Worm (Caenorhabditis elegans) whole organism, L4 larva: ENCODE results near the gene F40A3.3.
A peak's percentile ranks its signal among the peaks of the same experiment; 100 is the strongest.

Source experiments
- Y5F2A.4 ChIP-seq: fragments of 200-800 bp; sonication (Bioruptor generic); optimal IDR thresholded peaks from 2 replicates; lab custom pipeline; 2018; ENCODE audit warnings: mild to moderate bottlenecking, missing genetic modification characterization, missing compliant biosample characterization
- ZK546.5 ChIP-seq, 2 experiments: sonication (generic microtip); optimal IDR thresholded peaks; 2 replicates each; lab custom pipeline; 2017; ENCODE audit warnings: missing biosample characterization in 2 of 2, missing genetic modification characterization in 2 of 2
- ama-1 ChIP-seq: fragments of 150-350 bp; optimal IDR thresholded peaks from 2 replicates; lab custom pipeline; 2014; ENCODE audit warnings: inconsistent platforms, mixed read lengths
- daf-12 ChIP-seq: fragments of 150-350 bp; optimal IDR thresholded peaks from 2 replicates; lab custom pipeline; 2014; ENCODE audit warnings: missing biosample characterization, missing genetic modification reagents, missing genetic modification characterization
- egl-27 ChIP-seq: sonication (generic microtip); optimal IDR thresholded peaks from 3 replicates; lab custom pipeline; 2017; ENCODE audit warnings: missing biosample characterization, missing genetic modification reagents, missing genetic modification characterization
- jun-1 ChIP-seq: fragments of 150-350 bp; optimal IDR thresholded peaks from 2 replicates; lab custom pipeline; 2014; ENCODE audit warnings: missing biosample characterization, missing genetic modification reagents, missing genetic modification characterization
- lin-39 ChIP-seq: fragments of 150-350 bp; optimal IDR thresholded peaks from 2 replicates; lab custom pipeline; 2014; ENCODE audit warnings: missing biosample characterization, missing genetic modification reagents, missing genetic modification characterization
- nhr-77 ChIP-seq: fragments of 150-350 bp; optimal IDR thresholded peaks from 2 replicates; lab custom pipeline; 2014; ENCODE audit warnings: missing biosample characterization, missing genetic modification characterization
- skn-1 ChIP-seq: fragments of 150-350 bp; optimal IDR thresholded peaks from 2 replicates; lab custom pipeline; 2014; ENCODE audit warnings: missing biosample characterization, missing genetic modification characterization
- unc-62 ChIP-seq, 3 experiments: fragments of 150-350 bp in 1 of 3; sonication (generic microtip); optimal IDR thresholded peaks in 2 of 3; peaks in 1 of 3; 1 replicate in 1 of 3; 2 replicates in 2 of 3; lab custom pipeline; 2014 to 2017; ENCODE audit warnings: missing biosample characterization in 3 of 3, missing genetic modification characterization in 3 of 3, missing genetic modification reagents in 3 of 3, missing genotype in 1 of 3
- zfp-3 ChIP-seq: fragments of 200-800 bp; sonication (Bioruptor generic); conservative IDR thresholded peaks from 2 replicates; pipeline ENCODE4 v1.3.6; 2022; ENCODE audit warnings: missing genetic modification reagents, missing genetic modification characterization, missing compliant biosample characterization
- zip-2 ChIP-seq: fragments of 150-350 bp; optimal IDR thresholded peaks from 2 replicates; lab custom pipeline; 2014; ENCODE audit warnings: missing biosample characterization, missing genetic modification characterization
- ztf-11 ChIP-seq: fragments of 150-350 bp; optimal IDR thresholded peaks from 2 replicates; lab custom pipeline; 2014; ENCODE audit warnings: missing biosample characterization, missing genetic modification characterization

- TF ChIP-seq Y5F2A.4: peak; percentile 24
- no peak for TF ChIP-seq unc-62 (GFP tag; optimal IDR thresholded peaks at IDR 0.05 in 1 of 2; lab: Kevin White, UChicago)
- no peak for TF ChIP-seq unc-62 (tag; optimal IDR thresholded peaks at IDR 0.05; lab: Kevin White, UChicago)
- no peak for TF ChIP-seq jun-1 (tag; lab: Kevin White, UChicago)
- TF ChIP-seq zip-2: no peak
- no peak for TF ChIP-seq ztf-11 (tag; lab: Kevin White, UChicago)
- TF ChIP-seq ama-1 (lab: Kevin White, UChicago): peak; percentile 84
- 0 out of 2 replicates have a peak, but pooled peaks have one; percentile 47 for TF ChIP-seq zfp-3 (GFP tag; lab: Robert Waterston, UW)
- TF ChIP-seq nhr-77: no peak
- TF ChIP-seq daf-12 (tag; lab: Kevin White, UChicago): no peak
- TF ChIP-seq skn-1 (tag; lab: Kevin White, UChicago): no peak
- no peak for TF ChIP-seq egl-27 (tag; lab: Kevin White, UChicago)
- no peak for TF ChIP-seq lin-39 (tag; lab: Kevin White, UChicago)
- TF ChIP-seq ZK546.5 (tag; optimal IDR thresholded peaks at IDR 0.05; lab: Kevin White, UChicago): no peak
These were observed 19.3 kb upstream of the F40A3.3 start, which contains the start of gene C37C3.1 for ce11 chrV:7857931-7858330.
